Fruit fly (Drosophila melanogaster): ENCODE measurements around the gene raskol.
A peak's percentile ranks its signal among the peaks of the same experiment; 100 is the strongest.

Gene raskol

dm6 chrX:17789413-17790054, 79.6 kb downstream of the raskol start (continued):
- TF ChIP-seq Tbp (GFP tag; optimal IDR thresholded peaks at IDR 0.05) (no peak), D19B (GFP tag; optimal IDR thresholded peaks at IDR 0.05) (no peak), Myb (GFP tag; optimal IDR thresholded peaks at IDR 0.05) (no peak), CG11085 (GFP tag; IDR thresholded peaks at IDR 0.05) (no peak), CG13123 (GFP tag; optimal IDR thresholded peaks at IDR 0.05) (no peak), phol (tag; optimal IDR thresholded peaks at IDR 0.05) (peak; percentile 22), PHDP (tag; optimal IDR thresholded peaks at IDR 0.05) (no peak), ham (GFP tag; IDR thresholded peaks at IDR 0.05) (no peak), jing (GFP tag; optimal IDR thresholded peaks at IDR 0.05) (no peak), cwo (GFP tag; optimal IDR thresholded peaks at IDR 0.05) (no peak), ro (GFP tag; IDR thresholded peaks at IDR 0.05) (no peak), CG14860 (GFP tag; IDR thresholded peaks at IDR 0.05; ENCODE audit: partially characterized antibody) (no peak), Mad (GFP tag; optimal IDR thresholded peaks at IDR 0.05) (no peak), CG10431 (GFP tag; optimal IDR thresholded peaks at IDR 0.05) (no peak), ranshi (GFP tag; IDR thresholded peaks at IDR 0.05) (no peak), CG12391 (tag; optimal IDR thresholded peaks at IDR 0.05) (no peak), CG10565 (GFP tag; optimal IDR thresholded peaks at IDR 0.05) (no peak), twi (tag; optimal IDR thresholded peaks at IDR 0.05) (no peak), Trl (optimal IDR thresholded peaks at IDR 0.05) (peak; percentile 62 to 67), Trl (GFP tag; optimal IDR thresholded peaks at IDR 0.05) (no peak), Ravus (GFP tag; IDR thresholded peaks at IDR 0.05) (no peak), CG14710 (tag; optimal IDR thresholded peaks at IDR 0.05) (no peak), scrt (GFP tag; optimal IDR thresholded peaks at IDR 0.05) (peak; percentile 89), CG8281 (tag; optimal IDR thresholded peaks at IDR 0.05) (no peak), CG1233 (GFP tag; optimal IDR thresholded peaks at IDR 0.05) (no peak), CG17186 (GFP tag; optimal IDR thresholded peaks at IDR 0.05) (no peak), CG14667 (GFP tag; IDR thresholded peaks at IDR 0.05) (no peak), crp (GFP tag; optimal IDR thresholded peaks at IDR 0.05) (no peak), CG7786 (GFP tag; optimal IDR thresholded peaks at IDR 0.05) (no peak), Rfx (GFP tag; IDR thresholded peaks at IDR 0.05) (no peak), hth (optimal IDR thresholded peaks at IDR 0.05) (no peak), BtbVII (GFP tag; optimal IDR thresholded peaks at IDR 0.05) (no peak), CG30020 (tag; optimal IDR thresholded peaks at IDR 0.05) (no peak), NC2β (GFP tag; optimal IDR thresholded peaks at IDR 0.05) (no peak), GATAe (GFP tag; conservative IDR thresholded peaks at IDR 0.05) (no peak), crol (GFP tag; IDR thresholded peaks at IDR 0.05) (peak; percentile 91), Hr51 (GFP tag; optimal IDR thresholded peaks at IDR 0.05) (no peak), fd3F (GFP tag; optimal IDR thresholded peaks at IDR 0.05) (no peak), CG5953 (GFP tag; IDR thresholded peaks at IDR 0.05) (no peak), CG2199 (GFP tag; IDR thresholded peaks at IDR 0.05) (no peak), vvl (GFP tag; IDR thresholded peaks at IDR 0.05) (0 out of 2 replicates have a peak, but pooled peaks have one; percentile 30), wor (GFP tag; IDR thresholded peaks at IDR 0.05) (no peak), fd102C (GFP tag; optimal IDR thresholded peaks at IDR 0.05) (no peak), Lim3 (GFP tag; IDR thresholded peaks at IDR 0.05) (no peak), chif (GFP tag; optimal IDR thresholded peaks at IDR 0.05) (no peak), lbe (GFP tag; optimal IDR thresholded peaks at IDR 0.05) (no peak), hbn (GFP tag; IDR thresholded peaks at IDR 0.05; ENCODE audit: partially characterized antibody) (no peak), MBD-R2 (GFP tag; IDR thresholded peaks at IDR 0.05) (no peak), BEAF-32 (GFP tag; optimal IDR thresholded peaks at IDR 0.05) (no peak), bowl (GFP tag; IDR thresholded peaks at IDR 0.05) (no peak), CG12942 (GFP tag; optimal IDR thresholded peaks at IDR 0.05) (no peak)
